Fruit fly (Drosophila melanogaster) whole organism, embryonic: Measurements from ENCODE around the gene HINT1.

ENCODE experiments used
- Antp ChIP-seq: fragments of 200-800 bp; sonication (Bioruptor generic); optimal IDR thresholded peaks from 3 replicates; lab custom pipeline; 2016; ENCODE audit warnings: missing biosample characterization, missing genetic modification characterization
- C15 ChIP-seq: fragments of 200-800 bp; sonication (Bioruptor generic); IDR thresholded peaks from 3 replicates; pipeline ENCODE4 v1.3.6; 2022; ENCODE audit warnings: missing biosample characterization, missing genetic modification characterization
- CG12071 ChIP-seq: fragments of 200-800 bp; sonication (Bioruptor generic); optimal IDR thresholded peaks from 3 replicates; lab custom pipeline; 2018; ENCODE audit warnings: missing biosample characterization, mild to moderate bottlenecking, missing genetic modification characterization
- CG12219 ChIP-seq: fragments of 200-800 bp; sonication (Bioruptor generic); optimal IDR thresholded peaks from 3 replicates; lab custom pipeline; 2018; ENCODE audit warnings: missing biosample characterization, mild to moderate bottlenecking, missing genetic modification characterization
- CG13424 ChIP-seq: fragments of 200-800 bp; sonication (Bioruptor generic); optimal IDR thresholded peaks from 2 replicates; lab custom pipeline; 2019; ENCODE audit warnings: missing biosample characterization, mild to moderate bottlenecking, missing genetic modification characterization, moderate library complexity
- CG15696 ChIP-seq: fragments of 200-800 bp; sonication (Bioruptor generic); optimal IDR thresholded peaks from 2 replicates; lab custom pipeline; 2019; ENCODE audit warnings: missing biosample characterization, mild to moderate bottlenecking, missing genetic modification characterization, moderate library complexity
- CG17328 ChIP-seq: fragments of 200-800 bp; sonication (Bioruptor generic); IDR thresholded peaks from 2 replicates; pipeline ENCODE4 v1.3.6; 2022; ENCODE audit warnings: missing biosample characterization, missing genetic modification characterization
- CG31365 ChIP-seq: fragments of 200-800 bp; sonication (Bioruptor generic); optimal IDR thresholded peaks from 2 replicates; lab custom pipeline; 2018; ENCODE audit warnings: missing biosample characterization, mild to moderate bottlenecking, missing genetic modification characterization
- CG32767 ChIP-seq: fragments of 200-800 bp; sonication (Bioruptor generic); IDR thresholded peaks from 2 replicates; pipeline ENCODE4 v1.3.6; 2022; ENCODE audit warnings: missing biosample characterization, missing genetic modification characterization
- CG34422 ChIP-seq: fragments of 200-800 bp; sonication (Bioruptor generic); IDR thresholded peaks from 3 replicates; pipeline ENCODE4 v1.3.6; 2022; ENCODE audit warnings: missing biosample characterization, missing genetic modification characterization
- CG43689 ChIP-seq: fragments of 200-800 bp; sonication (Bioruptor generic); IDR thresholded peaks from 2 replicates; pipeline ENCODE4 v1.3.6; 2022; ENCODE audit warnings: missing biosample characterization, missing genetic modification characterization
- CG4707 ChIP-seq: fragments of 200-800 bp; sonication (Bioruptor generic); optimal IDR thresholded peaks from 2 replicates; lab custom pipeline; 2018; ENCODE audit warnings: missing biosample characterization, mild to moderate bottlenecking, missing genetic modification characterization, moderate library complexity
- CG6272 ChIP-seq: fragments of 200-800 bp; sonication (Bioruptor generic); IDR thresholded peaks from 2 replicates; pipeline ENCODE4 v1.3.6; 2022; ENCODE audit warnings: missing biosample characterization, missing genetic modification characterization
- CG8281 ChIP-seq: fragments of 200-800 bp; sonication (Bioruptor generic); optimal IDR thresholded peaks from 2 replicates; lab custom pipeline; 2018; ENCODE audit warnings: missing biosample characterization, mild to moderate bottlenecking, missing genetic modification characterization, moderate library complexity
- CG8290 ChIP-seq, 3 experiments: fragments of 200-800 bp; sonication (Bioruptor generic); optimal IDR thresholded peaks; 2 replicates each; lab custom pipeline; 2016 to 2019; ENCODE audit warnings: missing biosample characterization in 3 of 3, missing genetic modification characterization in 3 of 3, mild to moderate bottlenecking in 2 of 3, moderate library complexity in 1 of 3
- ERR ChIP-seq: fragments of 200-800 bp; sonication (Bioruptor generic); optimal IDR thresholded peaks from 2 replicates; lab custom pipeline; 2016; ENCODE audit warnings: missing biosample characterization, missing genetic modification characterization
- Fer1 ChIP-seq: fragments of 200-800 bp; sonication (Bioruptor generic); optimal IDR thresholded peaks from 2 replicates; lab custom pipeline; 2017; ENCODE audit warnings: missing biosample characterization, mild to moderate bottlenecking, missing genetic modification characterization
- HmgD ChIP-seq: fragments of 200-800 bp; sonication (Bioruptor generic); optimal IDR thresholded peaks from 3 replicates; lab custom pipeline; 2016; ENCODE audit warnings: missing biosample characterization, missing genetic modification characterization
- Hmr ChIP-seq: fragments of 200-800 bp; sonication (Bioruptor generic); optimal IDR thresholded peaks from 3 replicates; lab custom pipeline; 2017; ENCODE audit warnings: mild to moderate bottlenecking, missing biosample characterization, missing genetic modification reagents, missing genetic modification characterization
- MBD-R2 ChIP-seq: fragments of 200-800 bp; sonication (Bioruptor generic); IDR thresholded peaks from 2 replicates; pipeline ENCODE4 v1.3.6; 2022; ENCODE audit warnings: missing biosample characterization, missing genetic modification characterization
- MESR4 ChIP-seq: fragments of 200-800 bp; sonication (Bioruptor generic); optimal IDR thresholded peaks from 2 replicates; lab custom pipeline; 2018; ENCODE audit warnings: missing biosample characterization, mild to moderate bottlenecking, missing genetic modification characterization, moderate library complexity
- MTF-1 ChIP-seq: fragments of 200-800 bp; sonication (Bioruptor generic); optimal IDR thresholded peaks from 2 replicates; lab custom pipeline; 2018; ENCODE audit warnings: missing biosample characterization, mild to moderate bottlenecking, missing genetic modification characterization, borderline replicate concordance
- Med ChIP-seq: fragments of 200-800 bp; sonication (Bioruptor generic); peaks from one replicate; lab custom pipeline; 2016; ENCODE audit warnings: missing biosample characterization, missing genetic modification characterization, mild to moderate bottlenecking, inconsistent platforms, moderate library complexity
- Mes4 ChIP-seq: fragments of 200-800 bp; sonication (Bioruptor generic); optimal IDR thresholded peaks from 2 replicates; lab custom pipeline; 2016; ENCODE audit warnings: missing biosample characterization, missing genetic modification characterization
- NfI ChIP-seq: fragments of 200-800 bp; sonication (Bioruptor generic); optimal IDR thresholded peaks from 3 replicates; lab custom pipeline; 2018; ENCODE audit warnings: missing biosample characterization, mild to moderate bottlenecking, missing genetic modification characterization, moderate library complexity
- Ravus ChIP-seq: fragments of 200-800 bp; sonication (Bioruptor generic); IDR thresholded peaks from 2 replicates; pipeline ENCODE4 v1.3.6; 2022; ENCODE audit warnings: missing biosample characterization, missing genetic modification characterization
- Sry-β ChIP-seq: fragments of 200-800 bp; sonication (Bioruptor generic); optimal IDR thresholded peaks from 2 replicates; lab custom pipeline; 2018; ENCODE audit warnings: missing biosample characterization, mild to moderate bottlenecking, missing genetic modification characterization, moderate library complexity
- Sry-δ ChIP-seq: fragments of 200-800 bp; sonication (Bioruptor generic); optimal IDR thresholded peaks from 2 replicates; lab custom pipeline; 2016; ENCODE audit warnings: missing biosample characterization, missing genetic modification characterization
- cas ChIP-seq: fragments of 200-800 bp; sonication (Bioruptor generic); IDR thresholded peaks from 2 replicates; pipeline ENCODE4 v1.3.6; 2022; ENCODE audit warnings: missing biosample characterization, missing genetic modification characterization
- cg ChIP-seq: fragments of 200-800 bp; sonication (Bioruptor generic); optimal IDR thresholded peaks from 3 replicates; lab custom pipeline; 2019; ENCODE audit warnings: missing biosample characterization, mild to moderate bottlenecking, missing genetic modification characterization, moderate library complexity
- chn ChIP-seq: fragments of 200-800 bp; sonication (Bioruptor generic); optimal IDR thresholded peaks from 2 replicates; lab custom pipeline; 2016; ENCODE audit warnings: missing biosample characterization, missing genetic modification characterization
- corto ChIP-seq: fragments of 200-800 bp; sonication (Bioruptor generic); optimal IDR thresholded peaks from 2 replicates; lab custom pipeline; 2016; ENCODE audit warnings: missing biosample characterization, mild to moderate bottlenecking, missing genetic modification characterization, moderate library complexity
- crol ChIP-seq: fragments of 200-800 bp; sonication (Bioruptor generic); IDR thresholded peaks from 2 replicates; pipeline ENCODE4 v1.3.6; 2022; ENCODE audit warnings: missing biosample characterization, missing genetic modification characterization
- fd102C ChIP-seq: fragments of 200-800 bp; sonication (Bioruptor generic); optimal IDR thresholded peaks from 2 replicates; lab custom pipeline; 2018; ENCODE audit warnings: missing biosample characterization, mild to moderate bottlenecking, missing genetic modification characterization, moderate library complexity
- her ChIP-seq: fragments of 200-800 bp; sonication (Bioruptor generic); optimal IDR thresholded peaks from 2 replicates; lab custom pipeline; 2016; ENCODE audit warnings: missing biosample characterization, missing genetic modification characterization
- kah ChIP-seq: fragments of 200-800 bp; sonication (Bioruptor generic); optimal IDR thresholded peaks from 2 replicates; lab custom pipeline; 2018; ENCODE audit warnings: missing biosample characterization, mild to moderate bottlenecking, missing genetic modification characterization
- lab ChIP-seq: fragments of 200-800 bp; sonication (Bioruptor generic); optimal IDR thresholded peaks from 3 replicates; lab custom pipeline; 2017; ENCODE audit warnings: missing biosample characterization, missing genetic modification characterization, mild to moderate bottlenecking, moderate library complexity, missing genetic modification reagents
- lilli ChIP-seq: fragments of 200-800 bp; sonication (Bioruptor generic); optimal IDR thresholded peaks from 3 replicates; lab custom pipeline; 2016; ENCODE audit warnings: missing biosample characterization, missing genetic modification characterization
- nau ChIP-seq: fragments of 200-800 bp; sonication (Bioruptor generic); optimal IDR thresholded peaks from 3 replicates; lab custom pipeline; 2017; ENCODE audit warnings: missing biosample characterization, mild to moderate bottlenecking, missing genetic modification characterization, missing genetic modification reagents
- nerfin-1 ChIP-seq: fragments of 200-800 bp; sonication (Bioruptor generic); optimal IDR thresholded peaks from 3 replicates; lab custom pipeline; 2019; ENCODE audit warnings: missing biosample characterization, mild to moderate bottlenecking, missing genetic modification characterization, moderate library complexity
- odd ChIP-seq: fragments of 200-800 bp; sonication (Bioruptor generic); optimal IDR thresholded peaks from 2 replicates; lab custom pipeline; 2017; ENCODE audit warnings: missing biosample characterization, mild to moderate bottlenecking, missing genetic modification characterization
- peb ChIP-seq: fragments of 200-800 bp; sonication (Bioruptor generic); IDR thresholded peaks from 2 replicates; pipeline ENCODE4 v1.3.6; 2022; ENCODE audit warnings: missing biosample characterization, missing genetic modification characterization
- pho ChIP-seq: fragments of 200-800 bp; sonication (Bioruptor generic); optimal IDR thresholded peaks from 2 replicates; lab custom pipeline; 2016; ENCODE audit warnings: missing biosample characterization, missing genetic modification characterization
- sens ChIP-seq: fragments of 200-800 bp; sonication (Bioruptor generic); peaks from one replicate; lab custom pipeline; 2016; ENCODE audit warnings: missing biosample characterization, missing genetic modification characterization
- tgo ChIP-seq: fragments of 200-800 bp; sonication (Bioruptor generic); IDR thresholded peaks from 3 replicates; pipeline ENCODE4 v1.3.6; 2022; ENCODE audit warnings: missing biosample characterization, missing genetic modification characterization
- unc-4 ChIP-seq: fragments of 200-800 bp; sonication (Bioruptor generic); IDR thresholded peaks from 2 replicates; pipeline ENCODE4 v1.3.6; 2022; ENCODE audit warnings: missing biosample characterization, missing genetic modification characterization; ENCODE audit not compliant: partially characterized antibody
- wek ChIP-seq: fragments of 200-800 bp; sonication (Bioruptor generic); optimal IDR thresholded peaks from 3 replicates; lab custom pipeline; 2018; ENCODE audit warnings: missing biosample characterization, mild to moderate bottlenecking, missing genetic modification characterization, moderate library complexity

The HINT1 gene

dm6 chr2L:2748480-2749143, 21.3 kb upstream of the HINT1 start (continued):
- TF ChIP-seq CG17328 (GFP tag; lab: Robert Waterston, UW) (peak; percentile 72), CG15696 (peak; percentile 58), corto (GFP tag; lab: Kevin White, UChicago) (no peak), C15 (peak; percentile 56; the same call in 1 of the 3 replicates), Hmr (peak; percentile 94), CG34422 (GFP tag; lab: Robert Waterston, UW) (peak; percentile 89), crol (GFP tag; lab: Robert Waterston, UW) (no peak), tgo (GFP tag; lab: Robert Waterston, UW) (peak; percentile 91), MBD-R2 (GFP tag; lab: Robert Waterston, UW) (peak; percentile 95), peb (GFP tag; lab: Robert Waterston, UW) (peak; percentile 50; the same call in 1 of the 2 replicates), cg (GFP tag; lab: Kevin White, UChicago) (no peak), fd102C (GFP tag; lab: Kevin White, UChicago) (peak; percentile 27), HmgD (peak; percentile 0), cas (peak; percentile 88), CG32767 (GFP tag; lab: Robert Waterston, UW) (peak; percentile 77), Fer1 (GFP tag; lab: Kevin White, UChicago) (peak; percentile 89)

- TF ChIP-seq CG13424 (tag; lab: Kevin White, UChicago): peak; percentile 1
- TF ChIP-seq Antp (GFP tag; lab: Kevin White, UChicago): peak; percentile 0
- no peak for TF ChIP-seq CG8290 (GFP tag; optimal IDR thresholded peaks at IDR 0.05; lab: Kevin White, UChicago)
- TF ChIP-seq CG8290 (tag; optimal IDR thresholded peaks at IDR 0.05; lab: Kevin White, UChicago): peak in 1 of 2 experiments; percentile 68
- TF ChIP-seq wek: peak; percentile 47
- TF ChIP-seq CG4707 (GFP tag; lab: Kevin White, UChicago): peak; percentile 29
- TF ChIP-seq lab (GFP tag; lab: Kevin White, UChicago): no peak
- TF ChIP-seq Ravus: no peak
- no peak for TF ChIP-seq CG32767 (GFP tag; lab: Robert Waterston, UW)
- TF ChIP-seq CG43689 (GFP tag; lab: Robert Waterston, UW): no peak
- peak; percentile 10 for TF ChIP-seq lilli (GFP tag; lab: Kevin White, UChicago)
- peak; percentile 13 for TF ChIP-seq Mes4
- TF ChIP-seq sens (GFP tag; lab: Kevin White, UChicago): peak; percentile 66
- peak; percentile 13 for TF ChIP-seq ERR (GFP tag; lab: Kevin White, UChicago)
- peak; percentile 29 for TF ChIP-seq NfI (GFP tag; lab: Kevin White, UChicago)
- 0 out of 2 replicates have a peak, but pooled peaks have one; percentile 42 for TF ChIP-seq CG6272 (GFP tag; lab: Robert Waterston, UW)
- TF ChIP-seq CG12071 (GFP tag; lab: Kevin White, UChicago): peak; percentile 52
- TF ChIP-seq Sry-δ (GFP tag; lab: Kevin White, UChicago): peak; percentile 51
- peak; percentile 17 for TF ChIP-seq MESR4 (GFP tag; lab: Kevin White, UChicago)
- TF ChIP-seq nerfin-1: peak; percentile 64
- TF ChIP-seq chn: peak; percentile 53
- TF ChIP-seq nau (GFP tag; lab: Kevin White, UChicago): peak; percentile 27
- peak; percentile 6 for TF ChIP-seq her
- TF ChIP-seq unc-4 (GFP tag; lab: Robert Waterston, UW): no peak
- TF ChIP-seq CG12219 (GFP tag; lab: Kevin White, UChicago): peak; percentile 3
- TF ChIP-seq CG31365 (tag; lab: Kevin White, UChicago): peak; percentile 15
- peak; percentile 86 for TF ChIP-seq CG8281 (tag; lab: Kevin White, UChicago)
- TF ChIP-seq odd (GFP tag; lab: Kevin White, UChicago): peak; percentile 26
- TF ChIP-seq Sry-β: peak; percentile 97
- TF ChIP-seq Med: peak; percentile 61
- TF ChIP-seq pho (GFP tag; lab: Kevin White, UChicago): peak; percentile 10
- TF ChIP-seq kah (GFP tag; lab: Kevin White, UChicago): peak; percentile 37
- peak; percentile 62 for TF ChIP-seq MTF-1 (GFP tag; lab: Kevin White, UChicago)
Observed at dm6 chr2L:2749144-2749766, 20.7 kb upstream of the HINT1 start.
